Worm (Caenorhabditis elegans): ENCODE results near the gene F29F11.20.

ce11 chrV:10724472-10724871 lies 36.8 kb downstream of the F29F11.20 start:
- no peak for TF ChIP-seq elt-3 (tag; optimal IDR thresholded peaks at IDR 0.05)
- TF ChIP-seq unc-62 (GFP tag; optimal IDR thresholded peaks at IDR 0.05) = no peak
- TF ChIP-seq nhr-11 (tag; optimal IDR thresholded peaks at IDR 0.05) = no peak
- TF ChIP-seq snpc-4 (tag; optimal IDR thresholded peaks at IDR 0.05) = no peak
- no peak for TF ChIP-seq fos-1 (tag; optimal IDR thresholded peaks at IDR 0.05)
- TF ChIP-seq nhr-237 (tag; optimal IDR thresholded peaks at IDR 0.05) = no peak
- no peak for TF ChIP-seq skn-1 (tag; optimal IDR thresholded peaks at IDR 0.05)
